Worm (Caenorhabditis elegans): ENCODE results near the gene str-56.
A peak's percentile ranks its signal among the peaks of the same experiment; 100 is the strongest.

str-56 gene

ce11 chrV:15873762-15874161 lies 1.4 kb downstream of the str-56 start (continued):
- peak; percentile 95 for TF ChIP-seq nhr-42 (GFP tag; IDR thresholded peaks at IDR 0.05)
- peak; percentile 92 for TF ChIP-seq snpc-1.2 (GFP tag; IDR thresholded peaks at IDR 0.05)
- peak; percentile 97 for TF ChIP-seq arid-1 (GFP tag; conservative IDR thresholded peaks at IDR 0.05)
- TF ChIP-seq ceh-82 (tag; optimal IDR thresholded peaks at IDR 0.05) = no peak
- peak; percentile 87 for TF ChIP-seq rbr-2 (tag; optimal IDR thresholded peaks at IDR 0.05)
- peak; percentile 97 to 99 for TF ChIP-seq madf-5 (GFP tag; IDR thresholded peaks at IDR 0.05)
- peak; percentile 10 for TF ChIP-seq snpc-4 (tag; optimal IDR thresholded peaks at IDR 0.05)
- peak; percentile 94 for TF ChIP-seq T26A8.4 (GFP tag; IDR thresholded peaks at IDR 0.05)
- TF ChIP-seq lin-15B (tag; optimal IDR thresholded peaks at IDR 0.05) = no peak
- TF ChIP-seq lin-13 (GFP tag; optimal IDR thresholded peaks at IDR 0.05) = peak; percentile 47
- no peak for TF ChIP-seq pqm-1 (tag; optimal IDR thresholded peaks at IDR 0.05)
- TF ChIP-seq dmd-8 (GFP tag; IDR thresholded peaks at IDR 0.05) = peak; percentile 99
- no peak; the same call in 1 of the 2 replicates for TF ChIP-seq set-16 (GFP tag; IDR thresholded peaks at IDR 0.05)
- no peak for TF ChIP-seq zag-1 (tag; optimal IDR thresholded peaks at IDR 0.05)
- peak; percentile 89 for TF ChIP-seq lir-3 (tag; optimal IDR thresholded peaks at IDR 0.05)
- peak; percentile 97 for TF ChIP-seq pha-4 (GFP tag; IDR thresholded peaks at IDR 0.05)
- no peak for TF ChIP-seq pha-4 (tag; optimal IDR thresholded peaks at IDR 0.05)
- TF ChIP-seq daf-8 (GFP tag; IDR thresholded peaks at IDR 0.05) = peak; percentile 94
- no peak for TF ChIP-seq ZK546.5 (tag; optimal IDR thresholded peaks at IDR 0.05)
- TF ChIP-seq ctbp-1 (GFP tag; IDR thresholded peaks at IDR 0.05) = peak; percentile 92
- TF ChIP-seq nhr-77 (tag; optimal IDR thresholded peaks at IDR 0.05) = peak; percentile 79
- TF ChIP-seq D1046.2 (GFP tag; IDR thresholded peaks at IDR 0.05) = peak; percentile 96
- TF ChIP-seq F49E8.2 (tag; optimal IDR thresholded peaks at IDR 0.05; ENCODE audit: borderline replicate concordance) = peak; percentile 89
- TF ChIP-seq daf-12 (tag; optimal IDR thresholded peaks at IDR 0.05) = no peak
- TF ChIP-seq daf-16 (GFP tag; optimal IDR thresholded peaks at IDR 0.05) = peak; percentile 75 to 97
- peak; percentile 79 for TF ChIP-seq daf-16 (tag; optimal IDR thresholded peaks at IDR 0.05)
- no peak for TF ChIP-seq nhr-76 (tag; optimal IDR thresholded peaks at IDR 0.05)
- TF ChIP-seq lim-7 (GFP tag; IDR thresholded peaks at IDR 0.05) = peak; percentile 99
- no peak for TF ChIP-seq ceh-62 (tag; optimal IDR thresholded peaks at IDR 0.05)
- TF ChIP-seq egl-27 (tag; optimal IDR thresholded peaks at IDR 0.05) = no peak
- TF ChIP-seq F44E2.7 (GFP tag; IDR thresholded peaks at IDR 0.05) = peak; percentile 99
- TF ChIP-seq nhr-48 (tag; optimal IDR thresholded peaks at IDR 0.05) = peak; percentile 86
- peak; percentile 97 for TF ChIP-seq ceh-44 (GFP tag; IDR thresholded peaks at IDR 0.05)
- peak; percentile 72 for TF ChIP-seq ceh-32 (tag; optimal IDR thresholded peaks at IDR 0.05; ENCODE audit: poor library complexity)
- peak; percentile 93 for TF ChIP-seq spr-1 (tag; optimal IDR thresholded peaks at IDR 0.05)
- TF ChIP-seq dve-1 (tag; optimal IDR thresholded peaks at IDR 0.05; ENCODE audit: insufficient read depth) = no peak
- no peak for TF ChIP-seq ztf-11 (tag; optimal IDR thresholded peaks at IDR 0.05)
- peak; percentile 94 for TF ChIP-seq mes-2 (tag; optimal IDR thresholded peaks at IDR 0.05; ENCODE audit: poor library complexity, severe bottlenecking)
- peak; percentile 79 for TF ChIP-seq F10B5.3 (tag; optimal IDR thresholded peaks at IDR 0.05)
- TF ChIP-seq nhr-41 (GFP tag; IDR thresholded peaks at IDR 0.05) = peak; percentile 95
- TF ChIP-seq mxl-3 (GFP tag; optimal IDR thresholded peaks at IDR 0.05) = peak; percentile 89
- TF ChIP-seq hif-1 (tag; optimal IDR thresholded peaks at IDR 0.05) = peak; percentile 64 to 80
- peak; percentile 86 for TF ChIP-seq mxl-2 (GFP tag; conservative IDR thresholded peaks at IDR 0.05)
- no peak for TF ChIP-seq fkh-10 (GFP tag; optimal IDR thresholded peaks at IDR 0.05)
- TF ChIP-seq lin-29 (GFP tag; IDR thresholded peaks at IDR 0.05) = peak; percentile 84
- TF ChIP-seq hlh-30 (tag; optimal IDR thresholded peaks at IDR 0.05; ENCODE audit: insufficient read depth) = peak; percentile 78
- TF ChIP-seq Y48G9A.11 (GFP tag; IDR thresholded peaks at IDR 0.05) = peak; percentile 91
- TF ChIP-seq nhr-28 (tag; optimal IDR thresholded peaks at IDR 0.05) = peak; percentile 52
- TF ChIP-seq mdl-1 (tag; optimal IDR thresholded peaks at IDR 0.05) = peak in 1 of 2 experiments; percentile 2
- no peak for TF ChIP-seq nhr-237 (tag; optimal IDR thresholded peaks at IDR 0.05)
- TF ChIP-seq nhr-25 (tag; optimal IDR thresholded peaks at IDR 0.05; ENCODE audit: borderline replicate concordance, insufficient read depth) = no peak
- TF ChIP-seq mdt-29 (GFP tag; IDR thresholded peaks at IDR 0.05) = peak; percentile 88

Data from whole organism, L4 larva.